Comparison of ENCODE assay signal across 5 fruit fly cellular contexts in the genomic region with DNA sequence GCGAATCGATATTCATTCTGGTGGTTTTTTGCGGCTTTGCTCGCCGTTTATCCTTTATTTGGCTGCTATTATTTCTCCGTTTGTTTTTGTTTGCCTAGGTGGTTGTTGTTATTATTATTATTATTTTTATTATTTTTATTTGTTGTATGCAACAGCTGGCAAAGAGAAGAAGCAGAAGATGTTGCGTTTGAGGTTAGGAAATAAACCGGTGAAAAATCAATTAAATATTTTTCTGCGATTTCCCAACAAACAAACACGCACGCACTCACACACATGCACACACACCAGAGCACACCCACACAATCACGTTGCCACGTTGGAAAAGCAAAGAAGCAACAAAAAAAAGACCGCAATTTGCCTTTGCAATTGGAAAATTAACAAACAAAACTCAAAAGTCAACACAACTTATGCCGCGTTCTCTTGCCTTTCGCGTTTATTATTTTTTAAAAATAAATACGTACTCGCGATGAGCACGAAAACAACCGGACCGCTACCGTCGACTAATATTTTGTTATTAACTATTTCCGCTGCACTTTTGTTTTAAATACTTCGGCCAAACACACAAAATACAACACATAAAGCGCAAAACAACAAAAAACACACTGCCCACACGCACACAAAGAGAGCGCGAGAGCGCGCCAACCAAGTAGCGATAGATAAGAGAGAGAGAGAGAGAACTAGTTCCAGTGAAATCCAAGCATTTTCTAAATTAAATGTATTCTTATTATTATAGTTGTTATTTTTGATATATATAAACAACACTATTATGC.
TF ChIP-seq lines count a peak whose summit lies in the region.

No protein-coding gene starts in this region.

- no peak for TF ChIP-seq CTCF in whole organism, embryonic (GFP tag; optimal IDR thresholded peaks at IDR 0.05; lab: Kevin White, UChicago)

TF ChIP-seq in whole organism, adult, 20 proteins besides CTCF, POLR2A, EP300 and RAD21:
- no peak for TF ChIP-seq CG7045 (GFP tag; optimal IDR thresholded peaks at IDR 0.05; lab: Kevin White, UChicago)
- TF ChIP-seq tj (GFP tag; optimal IDR thresholded peaks at IDR 0.05; lab: Kevin White, UChicago): peak; percentile 20
- no peak for TF ChIP-seq Clk (GFP tag; optimal IDR thresholded peaks at IDR 0.05; lab: Kevin White, UChicago)
- TF ChIP-seq CG11617 (GFP tag; optimal IDR thresholded peaks at IDR 0.05; lab: Kevin White, UChicago): no peak
TF ChIP-seq in whole organism, adult: peak in this region for 1.

TF ChIP-seq in whole organism, embryonic, 481 proteins besides CTCF, POLR2A, EP300 and RAD21 (continues in another document):
- TF ChIP-seq Six4 (GFP tag; optimal IDR thresholded peaks at IDR 0.05; lab: Kevin White, UChicago) (no peak), Myb (GFP tag; optimal IDR thresholded peaks at IDR 0.05; lab: Kevin White, UChicago) (no peak), dimm (GFP tag; IDR thresholded peaks at IDR 0.05; lab: Robert Waterston, UW) (no peak), trem (tag; optimal IDR thresholded peaks at IDR 0.05; lab: Kevin White, UChicago) (no peak), sr (GFP tag; IDR thresholded peaks at IDR 0.05; lab: Robert Waterston, UW) (0 out of 3 replicates have a peak, but pooled peaks have one; percentile 6), Bgb (GFP tag; IDR thresholded peaks at IDR 0.05; lab: Robert Waterston, UW; ENCODE audit: partially characterized antibody) (no peak), Oli (tag; optimal IDR thresholded peaks at IDR 0.05; lab: Kevin White, UChicago) (no peak), CG10959 (GFP tag; IDR thresholded peaks at IDR 0.05; lab: Robert Waterston, UW) (no peak), CG18262 (tag; optimal IDR thresholded peaks at IDR 0.05; lab: Kevin White, UChicago) (no peak), B-H1 (GFP tag; IDR thresholded peaks at IDR 0.05; lab: Robert Waterston, UW) (no peak), klu (GFP tag; IDR thresholded peaks at IDR 0.05; lab: Robert Waterston, UW) (no peak), HmgD (GFP tag; optimal IDR thresholded peaks at IDR 0.05; lab: Kevin White, UChicago) (no peak), NC2α (GFP tag; optimal IDR thresholded peaks at IDR 0.05; lab: Kevin White, UChicago) (no peak), MTF-1 (GFP tag; optimal IDR thresholded peaks at IDR 0.05; lab: Kevin White, UChicago; ENCODE audit: borderline replicate concordance) (no peak), CG17829 (tag; optimal IDR thresholded peaks at IDR 0.05; lab: Kevin White, UChicago) (no peak), D19A (tag; optimal IDR thresholded peaks at IDR 0.05; lab: Kevin White, UChicago) (no peak), gcm (GFP tag; optimal IDR thresholded peaks at IDR 0.05; lab: Kevin White, UChicago) (no peak), tll (GFP tag; optimal IDR thresholded peaks at IDR 0.05; lab: Kevin White, UChicago) (peak in 1 of 2 experiments; percentile 33), pho (GFP tag; optimal IDR thresholded peaks at IDR 0.05; lab: Kevin White, UChicago) (no peak), Usf (GFP tag; optimal IDR thresholded peaks at IDR 0.05; lab: Kevin White, UChicago) (no peak)

TF ChIP-seq in whole organism, prepupa, 60 proteins besides CTCF, POLR2A, EP300 and RAD21 (continues in another document):
- no peak for TF ChIP-seq CG6854 (GFP tag; optimal IDR thresholded peaks at IDR 0.05; lab: Kevin White, UChicago)
- no peak for TF ChIP-seq dsx (GFP tag; optimal IDR thresholded peaks at IDR 0.05; lab: Kevin White, UChicago; ENCODE audit: poor library complexity, severe bottlenecking)
- TF ChIP-seq Eip75B (GFP tag; optimal IDR thresholded peaks at IDR 0.05; lab: Kevin White, UChicago): no peak
- TF ChIP-seq CG32006 (GFP tag; optimal IDR thresholded peaks at IDR 0.05; lab: Kevin White, UChicago): peak; percentile 19
- TF ChIP-seq Smox (GFP tag; optimal IDR thresholded peaks at IDR 0.05; lab: Kevin White, UChicago): no peak
- no peak for TF ChIP-seq Hr4 (GFP tag; optimal IDR thresholded peaks at IDR 0.05; lab: Kevin White, UChicago)
- no peak for TF ChIP-seq Met (GFP tag; optimal IDR thresholded peaks at IDR 0.05; lab: Kevin White, UChicago)
- TF ChIP-seq CG3032 (tag; optimal IDR thresholded peaks at IDR 0.05; lab: Kevin White, UChicago): no peak
- TF ChIP-seq CG8632 (GFP tag; optimal IDR thresholded peaks at IDR 0.05; lab: Kevin White, UChicago): no peak
- TF ChIP-seq salr (GFP tag; optimal IDR thresholded peaks at IDR 0.05; lab: Kevin White, UChicago): no peak
- no peak for TF ChIP-seq Lpt (GFP tag; optimal IDR thresholded peaks at IDR 0.05; lab: Kevin White, UChicago)
- no peak for TF ChIP-seq achi (GFP tag; optimal IDR thresholded peaks at IDR 0.05; lab: Kevin White, UChicago)
- no peak for TF ChIP-seq CG11762 (GFP tag; optimal IDR thresholded peaks at IDR 0.05; lab: Kevin White, UChicago; ENCODE audit: insufficient read depth)
- TF ChIP-seq CG34406 (GFP tag; optimal IDR thresholded peaks at IDR 0.05; lab: Kevin White, UChicago): no peak
- peak; percentile 46 for TF ChIP-seq CG15336 (GFP tag; IDR thresholded peaks at IDR 0.05; lab: Robert Waterston, UW)
- no peak for TF ChIP-seq Hr38 (GFP tag; optimal IDR thresholded peaks at IDR 0.05; lab: Kevin White, UChicago)
- 0 out of 2 replicates have a peak, but pooled peaks have one; percentile 10 for TF ChIP-seq Gug (GFP tag; IDR thresholded peaks at IDR 0.05; lab: Robert Waterston, UW)
- no peak for TF ChIP-seq CG3919 (GFP tag; optimal IDR thresholded peaks at IDR 0.05; lab: Kevin White, UChicago)
- no peak for TF ChIP-seq Eip78C (GFP tag; lab: Kevin White, UChicago)
- no peak for TF ChIP-seq Blimp-1 (GFP tag; optimal IDR thresholded peaks at IDR 0.05; lab: Kevin White, UChicago)

TF ChIP-seq in whole organism, pupa, 21 proteins besides CTCF, POLR2A, EP300 and RAD21:
- TF ChIP-seq CG15710 (tag; optimal IDR thresholded peaks at IDR 0.05; lab: Kevin White, UChicago): no peak
- TF ChIP-seq EcR (GFP tag; optimal IDR thresholded peaks at IDR 0.05; lab: Kevin White, UChicago): no peak
- TF ChIP-seq CG8159 (tag; optimal IDR thresholded peaks at IDR 0.05; lab: Kevin White, UChicago): peak; percentile 8
- peak; percentile 40 for TF ChIP-seq CG8301 (tag; optimal IDR thresholded peaks at IDR 0.05; lab: Kevin White, UChicago)
- peak; percentile 44 for TF ChIP-seq gl (tag; optimal IDR thresholded peaks at IDR 0.05; lab: Kevin White, UChicago)
- peak; percentile 50 for TF ChIP-seq CG14655 (GFP tag; optimal IDR thresholded peaks at IDR 0.05; lab: Kevin White, UChicago)
- no peak; the same call in 1 of the 2 replicates for TF ChIP-seq CG32121 (GFP tag; IDR thresholded peaks at IDR 0.05; lab: Robert Waterston, UW)
- TF ChIP-seq CG12605 (GFP tag; IDR thresholded peaks at IDR 0.05; lab: Robert Waterston, UW): no peak
- peak; percentile 12 for TF ChIP-seq CG34367 (tag; optimal IDR thresholded peaks at IDR 0.05; lab: Kevin White, UChicago)
- TF ChIP-seq rn (GFP tag; IDR thresholded peaks at IDR 0.05; lab: Robert Waterston, UW): 0 out of 2 replicates have a peak, but pooled peaks have one; percentile 26
- TF ChIP-seq CG13204 (GFP tag; optimal IDR thresholded peaks at IDR 0.05; lab: Kevin White, UChicago): peak; percentile 14
- TF ChIP-seq Pif1A (GFP tag; optimal IDR thresholded peaks at IDR 0.05; lab: Kevin White, UChicago): no peak
- TF ChIP-seq CG4496 (GFP tag; IDR thresholded peaks at IDR 0.05; lab: Robert Waterston, UW): no peak

TF ChIP-seq in whole organism, wandering third instar larva, 38 proteins besides CTCF, POLR2A, EP300 and RAD21:
- TF ChIP-seq dl (GFP tag; optimal IDR thresholded peaks at IDR 0.05; lab: Kevin White, UChicago; ENCODE audit: insufficient read depth in 1 of 2, partially characterized antibody in 2 of 2) (peak in 1 of 2 experiments; percentile 18), CrebA (GFP tag; optimal IDR thresholded peaks at IDR 0.05; lab: Kevin White, UChicago; ENCODE audit: borderline replicate concordance) (no peak), Dif (GFP tag; optimal IDR thresholded peaks at IDR 0.05; lab: Kevin White, UChicago; ENCODE audit: partially characterized antibody) (peak; percentile 12), Hr83 (GFP tag; optimal IDR thresholded peaks at IDR 0.05; lab: Kevin White, UChicago; ENCODE audit: poor library complexity, severe bottlenecking) (no peak)
TF ChIP-seq in whole organism, wandering third instar larva: peak in this region for 2.
